Worm (Caenorhabditis elegans) whole organism, L1 larva: ENCODE results near the gene Y17G9B.2.
A peak's percentile ranks its signal among the peaks of the same experiment; 100 is the strongest.

Experiments used
- C04F5.9 ChIP-seq: sonication (generic microtip); optimal IDR thresholded peaks from 2 replicates; lab custom pipeline; 2016; ENCODE audit warnings: missing genetic modification characterization, missing compliant biosample characterization
- C16A3.4 ChIP-seq: fragments of 150-350 bp; optimal IDR thresholded peaks from 2 replicates; lab custom pipeline; 2014; ENCODE audit warnings: missing biosample characterization, missing genetic modification characterization
- F16B12.6 ChIP-seq: fragments of 150-350 bp; optimal IDR thresholded peaks from 2 replicates; lab custom pipeline; 2014; ENCODE audit warnings: missing biosample characterization, missing genetic modification characterization
- blmp-1 ChIP-seq: fragments of 150-350 bp; optimal IDR thresholded peaks from 2 replicates; lab custom pipeline; 2014; ENCODE audit warnings: missing biosample characterization, missing genetic modification characterization
- ceh-82 ChIP-seq, 3 experiments: fragments of 150-350 bp in 1 of 3; sonication (generic microtip) in 2 of 3; optimal IDR thresholded peaks; 2 replicates each; lab custom pipeline; 2014 to 2017; ENCODE audit warnings: missing biosample characterization in 3 of 3, missing genetic modification characterization in 3 of 3
- ceh-88 ChIP-seq: fragments of 200-800 bp; sonication (Bioruptor generic); IDR thresholded peaks from 2 replicates; pipeline ENCODE4 v1.3.6; 2022; ENCODE audit warnings: missing genetic modification characterization, missing compliant biosample characterization
- ceh-90 ChIP-seq: sonication (generic microtip); optimal IDR thresholded peaks from 2 replicates; lab custom pipeline; 2016; ENCODE audit warnings: missing genetic modification characterization, missing compliant biosample characterization
- dpl-1 ChIP-seq, 3 experiments: fragments of 150-350 bp in 2 of 3; sonication (generic microtip) in 1 of 3; optimal IDR thresholded peaks; 2 replicates each; lab custom pipeline; 2014 to 2017; ENCODE audit warnings: missing biosample characterization in 3 of 3, missing genetic modification characterization in 3 of 3, missing genetic modification reagents in 3 of 3
- dsc-1 ChIP-seq: sonication (generic microtip); optimal IDR thresholded peaks from 2 replicates; lab custom pipeline; 2016; ENCODE audit warnings: mild to moderate bottlenecking, missing genetic modification characterization, missing compliant biosample characterization
- efl-1 ChIP-seq, 4 experiments: fragments of 150-350 bp; optimal IDR thresholded peaks in 3 of 4; peaks in 1 of 4; 1 replicate in 1 of 4; 2 replicates in 3 of 4; lab custom pipeline; 2014; ENCODE audit warnings: missing biosample characterization in 2 of 4, missing genetic modification characterization in 2 of 4, missing genetic modification reagents in 2 of 4
- efl-3 ChIP-seq: fragments of 200-800 bp; sonication (Bioruptor generic); optimal IDR thresholded peaks from 2 replicates; lab custom pipeline; 2018; ENCODE audit warnings: mild to moderate bottlenecking, missing genetic modification characterization, missing compliant biosample characterization
- fkh-8 ChIP-seq: sonication (generic microtip); optimal IDR thresholded peaks from 2 replicates; lab custom pipeline; 2016; ENCODE audit warnings: mild to moderate bottlenecking, missing genetic modification characterization, missing compliant biosample characterization
- grh-1 ChIP-seq: fragments of 200-800 bp; sonication (Bioruptor generic); IDR thresholded peaks from 2 replicates; pipeline ENCODE4 v1.3.6; 2022; ENCODE audit warnings: missing genetic modification reagents, missing genetic modification characterization, missing compliant biosample characterization
- isw-1 ChIP-seq: fragments of 200-800 bp; sonication (Bioruptor generic); IDR thresholded peaks from 2 replicates; pipeline ENCODE4 v1.3.6; 2022; ENCODE audit warnings: missing genetic modification characterization, missing compliant biosample characterization
- lin-14 ChIP-seq: fragments of 200-800 bp; sonication (Bioruptor generic); optimal IDR thresholded peaks from 2 replicates; lab custom pipeline; 2018; ENCODE audit warnings: mild to moderate bottlenecking, missing genetic modification characterization, moderate library complexity, missing compliant biosample characterization
- lin-35 ChIP-seq, 2 experiments: fragments of 150-350 bp; optimal IDR thresholded peaks; 2 replicates each; lab custom pipeline; 2014; ENCODE audit warnings: missing biosample characterization in 2 of 2, missing genetic modification characterization in 2 of 2, missing genetic modification reagents in 2 of 2
- lsy-2 ChIP-seq, 2 experiments: fragments of 150-350 bp; optimal IDR thresholded peaks; 2 replicates each; lab custom pipeline; 2014; ENCODE audit warnings: missing biosample characterization in 2 of 2, missing genetic modification characterization in 2 of 2
- mab-9 ChIP-seq: fragments of 200-800 bp; sonication (Bioruptor generic); IDR thresholded peaks from 2 replicates; pipeline ENCODE4 v1.3.6; 2022; ENCODE audit warnings: missing genetic modification reagents, missing genetic modification characterization, missing compliant biosample characterization
- mef-2 ChIP-seq: fragments of 150-350 bp; optimal IDR thresholded peaks from 2 replicates; lab custom pipeline; 2014; ENCODE audit warnings: missing biosample characterization, missing genetic modification characterization
- nhr-12 ChIP-seq: sonication (generic microtip); optimal IDR thresholded peaks from 2 replicates; lab custom pipeline; 2017; ENCODE audit warnings: missing biosample characterization, missing genetic modification characterization
- nhr-19 ChIP-seq: fragments of 200-800 bp; sonication (Bioruptor generic); conservative IDR thresholded peaks from 2 replicates; pipeline ENCODE4 v1.3.6; 2022; ENCODE audit warnings: missing genetic modification characterization, missing compliant biosample characterization
- nhr-20 ChIP-seq: sonication (generic microtip); optimal IDR thresholded peaks from 2 replicates; lab custom pipeline; 2016; ENCODE audit warnings: mild to moderate bottlenecking, missing genetic modification characterization, missing compliant biosample characterization
- nhr-28 ChIP-seq: fragments of 150-350 bp; optimal IDR thresholded peaks from 2 replicates; lab custom pipeline; 2014; ENCODE audit warnings: missing biosample characterization, missing genetic modification characterization
- nhr-47 ChIP-seq: sonication (generic microtip); optimal IDR thresholded peaks from 2 replicates; lab custom pipeline; 2016; ENCODE audit warnings: mild to moderate bottlenecking, missing genetic modification characterization, moderate library complexity, missing compliant biosample characterization
- nhr-71 ChIP-seq: sonication (generic microtip); optimal IDR thresholded peaks from 2 replicates; lab custom pipeline; 2016; ENCODE audit warnings: mild to moderate bottlenecking, missing genetic modification characterization, moderate library complexity, missing compliant biosample characterization
- nhr-84 ChIP-seq: sonication (generic microtip); optimal IDR thresholded peaks from 2 replicates; lab custom pipeline; 2017; ENCODE audit warnings: missing biosample characterization, missing genetic modification characterization
- nhr-85 ChIP-seq: sonication (generic microtip); peaks from one replicate; lab custom pipeline; 2016; ENCODE audit warnings: missing genetic modification characterization, inconsistent platforms, missing compliant biosample characterization
- pag-3 ChIP-seq: sonication (generic microtip); optimal IDR thresholded peaks from 2 replicates; lab custom pipeline; 2017; ENCODE audit warnings: missing genetic modification characterization, mild to moderate bottlenecking, missing compliant biosample characterization, antibody characterized with exemption, borderline replicate concordance; ENCODE audit not compliant: insufficient read depth
- rnt-1 ChIP-seq: sonication (generic microtip); optimal IDR thresholded peaks from 2 replicates; lab custom pipeline; 2016; ENCODE audit warnings: mild to moderate bottlenecking, missing genetic modification characterization, moderate library complexity, missing compliant biosample characterization
- skn-1 ChIP-seq: fragments of 150-350 bp; optimal IDR thresholded peaks from 2 replicates; lab custom pipeline; 2014; ENCODE audit warnings: missing biosample characterization, missing genetic modification characterization
- snu-23 ChIP-seq: sonication (generic microtip); optimal IDR thresholded peaks from 2 replicates; lab custom pipeline; 2016; ENCODE audit warnings: missing genetic modification characterization, missing compliant biosample characterization
- sptf-1 ChIP-seq: fragments of 150-350 bp; optimal IDR thresholded peaks from 2 replicates; lab custom pipeline; 2014; ENCODE audit warnings: missing biosample characterization, missing genetic modification characterization
- swsn-7 ChIP-seq: sonication (generic microtip); optimal IDR thresholded peaks from 2 replicates; lab custom pipeline; 2016; ENCODE audit warnings: missing genetic modification characterization, missing compliant biosample characterization
- tbx-2 ChIP-seq: sonication (generic microtip); optimal IDR thresholded peaks from 2 replicates; lab custom pipeline; 2016; ENCODE audit warnings: missing genetic modification characterization, missing compliant biosample characterization
- unc-86 ChIP-seq: sonication (generic microtip); optimal IDR thresholded peaks from 2 replicates; lab custom pipeline; 2016; ENCODE audit warnings: missing genetic modification characterization, missing compliant biosample characterization
- unc-98 ChIP-seq: fragments of 200-800 bp; sonication (Bioruptor generic); IDR thresholded peaks from 2 replicates; pipeline ENCODE4 v1.3.6; 2022; ENCODE audit warnings: missing genetic modification characterization, missing compliant biosample characterization
- xbp-1 ChIP-seq: sonication (generic microtip); optimal IDR thresholded peaks from 2 replicates; lab custom pipeline; 2016; ENCODE audit warnings: missing genetic modification characterization, missing compliant biosample characterization

Gene Y17G9B.2

DNA sequence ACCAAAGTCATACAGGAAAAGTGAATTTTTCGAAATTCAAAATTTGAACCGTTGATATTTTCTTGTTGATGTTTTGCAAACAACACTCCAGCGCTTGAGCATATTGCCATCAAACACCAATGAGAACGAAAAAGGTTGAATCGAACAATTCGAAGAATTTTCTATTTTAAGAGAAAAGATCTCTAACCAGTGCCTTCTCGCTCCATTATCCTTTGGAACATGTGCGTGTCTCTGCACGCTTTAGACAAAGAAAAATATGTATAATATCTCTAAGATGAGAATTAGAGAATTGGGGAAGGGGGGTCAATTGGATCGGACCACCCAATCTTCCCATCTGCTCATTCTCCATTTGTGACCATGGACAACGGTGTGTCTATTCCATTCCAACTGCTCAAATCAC, at the start of gene Y17G9B.2:
TSS of gene Y17G9B.2 (plus strand) at position 301 of the 400 bp plus-strand sequence.
- TF ChIP-seq nhr-28 (tag; lab: Kevin White, UChicago) (no peak), mef-2 (tag; lab: Kevin White, UChicago) (no peak), ceh-90 (no peak), skn-1 (no peak), efl-3 (GFP tag; lab: Kevin White, UChicago) (no peak), nhr-84 (tag; lab: Kevin White, UChicago) (no peak), pag-3 (tag; lab: Kevin White, UChicago) (no peak), ceh-82 (tag; optimal IDR thresholded peaks at IDR 0.05; lab: Kevin White, UChicago) (no peak), C16A3.4 (tag; lab: Kevin White, UChicago) (no peak)

- TF ChIP-seq lsy-2 (tag; optimal IDR thresholded peaks at IDR 0.05; lab: Kevin White, UChicago) = peak in 1 of 2 experiments; percentile 38
These were observed 48.2 kb upstream of the Y17G9B.2 start, which contains the start of gene miro-1 for ce11 chrIV:4715785-4716184. TSS of gene miro-1 (minus strand) at chrIV:4715807.

DNA sequence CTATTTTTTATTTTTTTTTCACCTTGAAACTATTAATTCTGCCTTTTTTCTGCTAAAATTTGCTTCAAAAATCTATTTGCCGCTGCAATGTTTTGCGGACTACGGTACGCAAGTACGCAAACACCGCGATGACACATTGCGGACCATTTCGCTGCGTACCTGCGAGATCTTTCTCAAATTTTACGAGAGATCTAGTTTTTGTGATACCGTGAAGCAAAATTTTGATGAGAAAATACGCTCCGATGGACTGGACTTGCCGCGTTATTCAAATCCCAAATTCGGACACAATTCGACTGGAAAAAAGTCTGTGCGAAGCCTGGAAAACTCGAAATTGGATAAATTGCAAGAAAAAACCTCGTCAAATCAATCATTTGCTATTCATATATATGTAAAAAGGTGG, 43.4 kb upstream of the Y17G9B.2 start:
- peak; percentile 58 for TF ChIP-seq nhr-85 (tag; lab: Kevin White, UChicago)
- peak; percentile 98 for TF ChIP-seq nhr-19
- peak; percentile 46 for TF ChIP-seq nhr-20 (tag; lab: Kevin White, UChicago)
- TF ChIP-seq nhr-47 (tag; lab: Kevin White, UChicago) = peak; percentile 77
- peak; percentile 61 for TF ChIP-seq F16B12.6 (tag; lab: Kevin White, UChicago)
- peak; percentile 36 to 60 for TF ChIP-seq efl-1 (optimal IDR thresholded peaks at IDR 0.05; lab: Kevin White, UChicago)
- TF ChIP-seq efl-1 (GFP tag; optimal IDR thresholded peaks at IDR 0.05 in 1 of 2; lab: Kevin White, UChicago) = peak; percentile 63 to 75
- peak; percentile 93 for TF ChIP-seq mab-9 (GFP tag; lab: Robert Waterston, UW)
- TF ChIP-seq dsc-1 (tag; lab: Kevin White, UChicago) = peak; percentile 32
- peak; percentile 31 to 60 for TF ChIP-seq lin-35 (GFP tag; optimal IDR thresholded peaks at IDR 0.05; lab: Kevin White, UChicago)
- peak; percentile 24 for TF ChIP-seq swsn-7
- TF ChIP-seq xbp-1 (tag; lab: Kevin White, UChicago) = peak; percentile 44
- TF ChIP-seq lin-14 (GFP tag; lab: Kevin White, UChicago) = peak; percentile 47
- TF ChIP-seq unc-86 (tag; lab: Kevin White, UChicago) = peak; percentile 29
- peak; percentile 61 to 89 for TF ChIP-seq lsy-2 (tag; optimal IDR thresholded peaks at IDR 0.05; lab: Kevin White, UChicago)
- TF ChIP-seq tbx-2 (tag; lab: Kevin White, UChicago) = peak; percentile 39
- TF ChIP-seq C04F5.9 = peak; percentile 3
- TF ChIP-seq fkh-8 (tag; lab: Kevin White, UChicago) = peak; percentile 60
- peak; percentile 42 for TF ChIP-seq snu-23 (GFP tag; lab: Kevin White, UChicago)
- TF ChIP-seq nhr-71 (tag; lab: Kevin White, UChicago) = peak; percentile 71
- TF ChIP-seq isw-1 (GFP tag; lab: Robert Waterston, UW) = peak; percentile 95
- TF ChIP-seq dpl-1 (GFP tag; optimal IDR thresholded peaks at IDR 0.05; lab: Kevin White, UChicago) = peak in 2 of 3 experiments; percentile 50
- peak; percentile 97 for TF ChIP-seq grh-1 (GFP tag; lab: Robert Waterston, UW)
- TF ChIP-seq unc-98 (GFP tag; lab: Robert Waterston, UW) = peak; percentile 95
- peak; percentile 64 for TF ChIP-seq rnt-1 (tag; lab: Kevin White, UChicago)
- TF ChIP-seq ceh-88 (GFP tag; lab: Robert Waterston, UW) = peak; percentile 97

DNA sequence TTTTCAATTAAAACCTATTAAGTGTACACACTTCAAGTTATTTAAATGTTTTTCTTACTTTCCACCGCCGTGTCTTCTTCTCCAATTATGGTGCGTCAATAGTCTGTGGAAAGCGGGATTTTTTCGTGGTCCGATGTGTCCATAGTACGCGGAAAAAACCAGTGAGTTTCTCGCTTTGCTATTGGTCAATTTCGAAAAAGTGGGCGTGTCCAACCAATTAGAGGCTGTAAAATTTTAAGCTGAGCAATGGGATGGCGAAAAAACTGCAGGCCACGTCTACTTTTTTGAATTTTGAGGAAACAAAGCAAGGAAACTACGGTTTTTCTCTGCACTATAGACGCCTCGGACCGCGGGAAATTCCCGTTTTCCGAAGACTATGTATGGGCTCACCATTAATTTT, 40.3 kb upstream of the Y17G9B.2 start:
- TF ChIP-seq blmp-1 (tag; lab: Kevin White, UChicago) (no peak), mab-9 (GFP tag; lab: Robert Waterston, UW) (no peak), nhr-12 (no peak), sptf-1 (tag; lab: Kevin White, UChicago) (no peak), unc-86 (tag; lab: Kevin White, UChicago) (no peak), nhr-19 (no peak)
